Worm (Caenorhabditis elegans): Measurements from ENCODE around the gene pfs-2.
"Not testable (repeated sequence)": the region's sequence is repeated elsewhere in the genome, so short reads cannot be mapped to it uniquely, and the experiment has no call there.

pfs-2 gene

ce11 chrII:14319227-14319626 lies 38.9 kb upstream of the pfs-2 start:
- peak; percentile 48 for TF ChIP-seq ceh-8 (GFP tag; optimal IDR thresholded peaks at IDR 0.05)
- TF ChIP-seq nhr-77 (tag; optimal IDR thresholded peaks at IDR 0.05): no peak

DNA sequence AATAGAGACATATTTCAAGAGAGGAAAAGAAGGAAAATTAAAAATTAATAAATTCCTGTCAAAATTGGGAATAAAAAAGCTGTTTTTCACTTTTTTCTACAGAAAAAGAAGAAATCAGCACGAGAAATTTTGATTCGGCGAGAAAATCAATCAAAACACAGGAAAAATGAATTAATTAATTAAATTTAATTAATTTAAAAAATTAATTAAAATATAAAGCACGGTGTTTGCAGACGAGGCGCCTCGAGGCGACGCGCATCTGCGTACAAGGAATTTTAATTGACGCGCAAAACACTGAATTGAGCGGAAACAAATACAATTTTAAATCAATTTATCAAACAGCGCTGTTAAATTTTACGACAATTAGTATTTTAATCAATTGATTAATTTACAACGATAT lies 36.9 kb upstream of the pfs-2 start:
- TF ChIP-seq blmp-1 (tag; optimal IDR thresholded peaks at IDR 0.05) (no peak), Y116A8C.19 (tag; optimal IDR thresholded peaks at IDR 0.05; ENCODE audit: borderline replicate concordance) (no peak), F16B12.6 (tag; optimal IDR thresholded peaks at IDR 0.05) (peak; percentile 16), ceh-8 (GFP tag; optimal IDR thresholded peaks at IDR 0.05) (peak; percentile 36), nhr-28 (tag; optimal IDR thresholded peaks at IDR 0.05) (no peak), dpl-1 (GFP tag; optimal IDR thresholded peaks at IDR 0.05) (peak in 1 of 3 experiments; percentile 22), nhr-76 (tag; optimal IDR thresholded peaks at IDR 0.05) (no peak), lin-14 (GFP tag; optimal IDR thresholded peaks at IDR 0.05) (no peak), hpl-2 (GFP tag; optimal IDR thresholded peaks at IDR 0.05) (no peak), nhr-84 (tag; optimal IDR thresholded peaks at IDR 0.05) (no peak), elt-2 (tag; optimal IDR thresholded peaks at IDR 0.05) (no peak), efl-1 (optimal IDR thresholded peaks at IDR 0.05) (peak in 1 of 2 experiments; percentile 18), efl-1 (GFP tag; optimal IDR thresholded peaks at IDR 0.05 in 1 of 2) (peak in 1 of 2 experiments; percentile 18)

ce11 chrII:14344166-14344565 lies 14.0 kb upstream of the pfs-2 start, which contains the start of gene ddl-3:
Gene ddl-3 (minus strand): TSS chrII:14344454.
- TF ChIP-seq egl-13, tlp-1, jun-1 (tag; optimal IDR thresholded peaks at IDR 0.05): not testable (repeated sequence)

- TF ChIP-seq efl-1 (optimal IDR thresholded peaks at IDR 0.05): peak in 1 of 2 experiments; percentile 14
- TF ChIP-seq efl-1 (GFP tag; optimal IDR thresholded peaks at IDR 0.05 in 1 of 2): not testable (repeated sequence)
Observed at ce11 chrII:14346243-14346642, 11.9 kb upstream of the pfs-2 start, which contains the start of gene Y54G11A.9. Gene Y54G11A.9 (minus strand): TSS chrII:14346438.

- TF ChIP-seq fkh-10 (GFP tag; optimal IDR thresholded peaks at IDR 0.05) (peak; percentile 68), pag-3 (tag; optimal IDR thresholded peaks at IDR 0.05; ENCODE audit: borderline replicate concordance, insufficient read depth) (peak; percentile 15), ama-1 (optimal IDR thresholded peaks at IDR 0.05) (peak; percentile 63), nhr-85 (tag) (peak; percentile 86), elt-3 (tag; optimal IDR thresholded peaks at IDR 0.05) (peak in 2 of 6 experiments; percentile 69 to 87), egl-27 (tag; optimal IDR thresholded peaks at IDR 0.05) (no peak), ets-5 (GFP tag; IDR thresholded peaks at IDR 0.05) (no peak), Y116A8C.19 (tag; optimal IDR thresholded peaks at IDR 0.05; ENCODE audit: borderline replicate concordance) (no peak), blmp-1 (tag; optimal IDR thresholded peaks at IDR 0.05) (peak; percentile 73), ceh-82 (tag; optimal IDR thresholded peaks at IDR 0.05) (peak; percentile 82 to 96 (median 86)), ztf-11 (tag; optimal IDR thresholded peaks at IDR 0.05) (peak in 1 of 2 experiments; percentile 60), nhr-11 (tag; optimal IDR thresholded peaks at IDR 0.05) (no peak), efl-1 (optimal IDR thresholded peaks at IDR 0.05) (peak; percentile 91 to 93), efl-1 (GFP tag; optimal IDR thresholded peaks at IDR 0.05 in 1 of 2) (peak; percentile 88 to 98), lin-39 (tag; optimal IDR thresholded peaks at IDR 0.05) (peak; percentile 49), C04F5.9 (tag; optimal IDR thresholded peaks at IDR 0.05) (peak; percentile 55), alr-1 (tag; optimal IDR thresholded peaks at IDR 0.05; ENCODE audit: borderline replicate concordance) (no peak), sup-37 (GFP tag; optimal IDR thresholded peaks at IDR 0.05) (no peak), egl-13 (tag; optimal IDR thresholded peaks at IDR 0.05) (peak; percentile 52), unc-98 (GFP tag; IDR thresholded peaks at IDR 0.05) (no peak), unc-30 (tag; optimal IDR thresholded peaks at IDR 0.05) (no peak), snu-23 (GFP tag; optimal IDR thresholded peaks at IDR 0.05) (peak; percentile 93), fos-1 (tag; optimal IDR thresholded peaks at IDR 0.05) (peak; percentile 86), C16A3.4 (tag; optimal IDR thresholded peaks at IDR 0.05) (peak; percentile 96), lin-14 (GFP tag; optimal IDR thresholded peaks at IDR 0.05) (peak; percentile 89), unc-86 (tag; optimal IDR thresholded peaks at IDR 0.05) (peak; percentile 77), F16B12.6 (tag; optimal IDR thresholded peaks at IDR 0.05) (peak; percentile 99), hlh-17 (GFP tag; optimal IDR thresholded peaks at IDR 0.05; ENCODE audit: borderline replicate concordance) (no peak), nhr-90 (tag; optimal IDR thresholded peaks at IDR 0.05; ENCODE audit: poor library complexity) (peak; percentile 73), ceh-88 (GFP tag; IDR thresholded peaks at IDR 0.05) (peak; percentile 62), aha-1 (tag; optimal IDR thresholded peaks at IDR 0.05) (peak; percentile 12), sox-4 (tag; optimal IDR thresholded peaks at IDR 0.05) (no peak)
Observed at ce11 chrII:14349356-14349923, 8.7 kb upstream of the pfs-2 start, which contains the start of the genes Y54G11A.17, lin-7 and elof-1. Gene Y54G11A.17 (minus strand): TSS chrII:14349406. Gene lin-7 (minus strand): TSS chrII:14349406. Gene elof-1 (plus strand): TSS chrII:14349738.
